Fruit fly (Drosophila melanogaster) whole organism, embryonic: ENCODE data around the gene ssp3.

Experiments
- Adf1 ChIP-seq: fragments of 200-800 bp; sonication (Bioruptor generic); IDR thresholded peaks from 2 replicates; pipeline ENCODE4 v1.3.6; 2022; ENCODE audit warnings: missing biosample characterization, missing genetic modification characterization
- Atf6 ChIP-seq: fragments of 200-800 bp; sonication (Bioruptor generic); IDR thresholded peaks from 2 replicates; pipeline ENCODE4 v1.3.6; 2022; ENCODE audit warnings: missing biosample characterization, missing genetic modification characterization
- CG10431 ChIP-seq: fragments of 200-800 bp; sonication (Bioruptor generic); optimal IDR thresholded peaks from 3 replicates; lab custom pipeline; 2018; ENCODE audit warnings: missing biosample characterization, mild to moderate bottlenecking, missing genetic modification characterization
- CG11504 ChIP-seq: fragments of 200-800 bp; sonication (Bioruptor generic); optimal IDR thresholded peaks from 3 replicates; lab custom pipeline; 2019; ENCODE audit warnings: missing biosample characterization, mild to moderate bottlenecking, missing genetic modification characterization, moderate library complexity
- CG12155 ChIP-seq: fragments of 200-800 bp; sonication (Bioruptor generic); optimal IDR thresholded peaks from 3 replicates; lab custom pipeline; 2016; ENCODE audit warnings: missing biosample characterization, missing genetic modification characterization
- CG13894 ChIP-seq: fragments of 200-800 bp; sonication (Bioruptor generic); optimal IDR thresholded peaks from 3 replicates; lab custom pipeline; 2018; ENCODE audit warnings: missing biosample characterization, mild to moderate bottlenecking, missing genetic modification characterization, moderate library complexity
- CG1529 ChIP-seq: fragments of 200-800 bp; sonication (Bioruptor generic); optimal IDR thresholded peaks from 3 replicates; lab custom pipeline; 2018; ENCODE audit warnings: missing biosample characterization, missing genetic modification characterization
- CG1647 ChIP-seq: fragments of 200-800 bp; sonication (Bioruptor generic); optimal IDR thresholded peaks from 3 replicates; lab custom pipeline; 2016; ENCODE audit warnings: missing biosample characterization, missing genetic modification characterization
- CG17385 ChIP-seq: fragments of 200-800 bp; sonication (Bioruptor generic); optimal IDR thresholded peaks from 3 replicates; lab custom pipeline; 2018; ENCODE audit warnings: missing biosample characterization, mild to moderate bottlenecking, missing genetic modification characterization
- CG18262 ChIP-seq: fragments of 200-800 bp; optimal IDR thresholded peaks from 3 replicates; lab custom pipeline; 2019; ENCODE audit warnings: missing biosample characterization, mild to moderate bottlenecking, missing genetic modification characterization, moderate library complexity
- CG33213 ChIP-seq: fragments of 200-800 bp; sonication (Bioruptor generic); optimal IDR thresholded peaks from 3 replicates; lab custom pipeline; 2016; ENCODE audit warnings: missing biosample characterization, missing genetic modification characterization
- CG43689 ChIP-seq: fragments of 200-800 bp; sonication (Bioruptor generic); IDR thresholded peaks from 2 replicates; pipeline ENCODE4 v1.3.6; 2022; ENCODE audit warnings: missing biosample characterization, missing genetic modification characterization
- CG6765 ChIP-seq: fragments of 200-800 bp; sonication (Bioruptor generic); optimal IDR thresholded peaks from 3 replicates; lab custom pipeline; 2017; ENCODE audit warnings: missing biosample characterization, mild to moderate bottlenecking, missing genetic modification characterization
- CG8290 ChIP-seq, 3 experiments: fragments of 200-800 bp; sonication (Bioruptor generic); optimal IDR thresholded peaks; 2 replicates each; lab custom pipeline; 2016 to 2019; ENCODE audit warnings: missing biosample characterization in 3 of 3, missing genetic modification characterization in 3 of 3, mild to moderate bottlenecking in 2 of 3, moderate library complexity in 1 of 3
- CG8388 ChIP-seq: fragments of 200-800 bp; sonication (Bioruptor generic); optimal IDR thresholded peaks from 2 replicates; lab custom pipeline; 2019; ENCODE audit warnings: missing biosample characterization, mild to moderate bottlenecking, missing genetic modification characterization, moderate library complexity
- Dbx ChIP-seq: fragments of 200-800 bp; sonication (Bioruptor generic); IDR thresholded peaks from 3 replicates; pipeline ENCODE4 v1.3.6; 2022; ENCODE audit warnings: missing biosample characterization, missing genetic modification characterization
- Deaf1 ChIP-seq: fragments of 200-800 bp; optimal IDR thresholded peaks from 3 replicates; lab custom pipeline; 2019; ENCODE audit warnings: missing biosample characterization, mild to moderate bottlenecking, missing genetic modification characterization, moderate library complexity
- Drgx ChIP-seq: fragments of 200-800 bp; sonication (Bioruptor generic); IDR thresholded peaks from 2 replicates; pipeline ENCODE4 v1.3.6; 2022; ENCODE audit warnings: missing biosample characterization, missing genetic modification characterization
- Rfx ChIP-seq: fragments of 200-800 bp; sonication (Bioruptor generic); IDR thresholded peaks from 2 replicates; pipeline ENCODE4 v1.3.6; 2022; ENCODE audit warnings: missing biosample characterization, missing genetic modification characterization
- amos ChIP-seq: fragments of 200-800 bp; sonication (Bioruptor generic); IDR thresholded peaks from 2 replicates; pipeline ENCODE4 v1.3.6; 2022; ENCODE audit warnings: missing biosample characterization, missing genetic modification characterization; ENCODE audit not compliant: partially characterized antibody
- bowl ChIP-seq: fragments of 200-800 bp; sonication (Bioruptor generic); IDR thresholded peaks from 2 replicates; pipeline ENCODE4 v1.3.6; 2022; ENCODE audit warnings: missing biosample characterization, missing genetic modification characterization
- btn ChIP-seq: fragments of 200-800 bp; sonication (Bioruptor generic); optimal IDR thresholded peaks from 2 replicates; lab custom pipeline; 2016; ENCODE audit warnings: missing biosample characterization, missing genetic modification characterization
- cad ChIP-seq: fragments of >200 bp; optimal IDR thresholded peaks from 2 replicates; lab custom pipeline; 2017; ENCODE audit warnings: missing biosample characterization, missing genetic modification characterization
- cas ChIP-seq: fragments of 200-800 bp; sonication (Bioruptor generic); IDR thresholded peaks from 2 replicates; pipeline ENCODE4 v1.3.6; 2022; ENCODE audit warnings: missing biosample characterization, missing genetic modification characterization
- caup ChIP-seq: fragments of 200-800 bp; sonication (Bioruptor generic); optimal IDR thresholded peaks from 3 replicates; lab custom pipeline; 2017; ENCODE audit warnings: missing biosample characterization, mild to moderate bottlenecking, missing genetic modification characterization, moderate library complexity; ENCODE audit not compliant: severe bottlenecking
- chm ChIP-seq: fragments of 200-800 bp; sonication (Bioruptor generic); IDR thresholded peaks from 2 replicates; pipeline ENCODE4 v1.3.6; 2022; ENCODE audit warnings: missing biosample characterization, missing genetic modification characterization
- ci ChIP-seq: fragments of 200-800 bp; sonication (Bioruptor generic); IDR thresholded peaks from 3 replicates; pipeline ENCODE4 v1.3.6; 2022; ENCODE audit warnings: missing biosample characterization, missing genetic modification characterization
- corto ChIP-seq: fragments of 200-800 bp; sonication (Bioruptor generic); optimal IDR thresholded peaks from 2 replicates; lab custom pipeline; 2016; ENCODE audit warnings: missing biosample characterization, mild to moderate bottlenecking, missing genetic modification characterization, moderate library complexity
- cwo ChIP-seq: fragments of 200-800 bp; sonication (Bioruptor generic); optimal IDR thresholded peaks from 3 replicates; lab custom pipeline; 2017; ENCODE audit warnings: missing biosample characterization, missing genetic modification characterization, mild to moderate bottlenecking, moderate library complexity, missing genetic modification reagents
- dysf ChIP-seq: fragments of 200-800 bp; sonication (Bioruptor generic); IDR thresholded peaks from 3 replicates; pipeline ENCODE4 v1.3.6; 2022; ENCODE audit warnings: missing biosample characterization, missing genetic modification characterization
- fd96Cb ChIP-seq: fragments of 200-800 bp; sonication (Bioruptor generic); optimal IDR thresholded peaks from 2 replicates; lab custom pipeline; 2018; ENCODE audit warnings: missing biosample characterization, mild to moderate bottlenecking, missing genetic modification characterization, moderate library complexity
- ftz-f1 ChIP-seq: fragments of 200-800 bp; sonication (Bioruptor generic); optimal IDR thresholded peaks from 2 replicates; lab custom pipeline; 2016; ENCODE audit warnings: missing biosample characterization, missing genetic modification characterization
- gcm ChIP-seq: fragments of 200-800 bp; sonication (Bioruptor generic); optimal IDR thresholded peaks from 2 replicates; lab custom pipeline; 2019; ENCODE audit warnings: missing biosample characterization, mild to moderate bottlenecking, missing genetic modification characterization, moderate library complexity
- grau ChIP-seq: fragments of 200-800 bp; optimal IDR thresholded peaks from 3 replicates; lab custom pipeline; 2019; ENCODE audit warnings: missing biosample characterization, mild to moderate bottlenecking, missing genetic modification characterization, moderate library complexity
- grn ChIP-seq: fragments of 200-800 bp; sonication (Bioruptor generic); optimal IDR thresholded peaks from 3 replicates; lab custom pipeline; 2017; ENCODE audit warnings: missing biosample characterization, missing genetic modification characterization
- gro ChIP-seq: fragments of 200-800 bp; sonication (Bioruptor generic); optimal IDR thresholded peaks from 2 replicates; lab custom pipeline; 2016; ENCODE audit warnings: missing biosample characterization, missing genetic modification characterization
- hbn ChIP-seq: fragments of 200-800 bp; sonication (Bioruptor generic); IDR thresholded peaks from 2 replicates; pipeline ENCODE4 v1.3.6; 2022; ENCODE audit warnings: missing biosample characterization, missing genetic modification characterization; ENCODE audit not compliant: partially characterized antibody
- hkb ChIP-seq, 2 experiments: fragments of 200-800 bp in 1 of 2; fragments of >200 bp in 1 of 2; sonication (Bioruptor generic) in 1 of 2; IDR thresholded peaks in 1 of 2; optimal IDR thresholded peaks in 1 of 2; 2 replicates each; pipeline versions ENCODE4 v1.3.6 to Lab custom; 2017 to 2022; ENCODE audit warnings: missing biosample characterization in 1 of 2, missing genetic modification characterization in 1 of 2
- kay ChIP-seq: fragments of 200-800 bp; sonication (Bioruptor generic); optimal IDR thresholded peaks from 2 replicates; lab custom pipeline; 2016; ENCODE audit warnings: missing biosample characterization, missing genetic modification characterization
- lab ChIP-seq: fragments of 200-800 bp; sonication (Bioruptor generic); optimal IDR thresholded peaks from 3 replicates; lab custom pipeline; 2017; ENCODE audit warnings: missing biosample characterization, missing genetic modification characterization, mild to moderate bottlenecking, moderate library complexity, missing genetic modification reagents
- lov ChIP-seq, 2 experiments: fragments of 200-800 bp in 1 of 2; fragments of >200 bp in 1 of 2; sonication (Bioruptor generic) in 1 of 2; IDR thresholded peaks in 1 of 2; optimal IDR thresholded peaks in 1 of 2; 2 replicates in 1 of 2; 3 replicates in 1 of 2; pipeline versions ENCODE4 v1.3.6 to Lab custom; 2017 to 2022; ENCODE audit warnings: missing biosample characterization in 1 of 2, missing genetic modification characterization in 1 of 2
- mirr ChIP-seq: fragments of 200-800 bp; sonication (Bioruptor generic); optimal IDR thresholded peaks from 3 replicates; lab custom pipeline; 2018; ENCODE audit warnings: missing biosample characterization, mild to moderate bottlenecking, missing genetic modification characterization
- sd ChIP-seq: fragments of 200-800 bp; sonication (Bioruptor generic); optimal IDR thresholded peaks from 3 replicates; lab custom pipeline; 2018; ENCODE audit warnings: missing biosample characterization, mild to moderate bottlenecking, missing genetic modification characterization, moderate library complexity
- sug ChIP-seq: fragments of 200-800 bp; optimal IDR thresholded peaks from 2 replicates; lab custom pipeline; 2019; ENCODE audit warnings: missing biosample characterization, mild to moderate bottlenecking, missing genetic modification characterization, moderate library complexity
- tup ChIP-seq: fragments of 200-800 bp; sonication (Bioruptor generic); optimal IDR thresholded peaks from 2 replicates; lab custom pipeline; 2016; ENCODE audit warnings: missing biosample characterization, mild to moderate bottlenecking, missing genetic modification characterization, moderate library complexity
- twi ChIP-seq: fragments of 200-800 bp; optimal IDR thresholded peaks from 2 replicates; lab custom pipeline; 2019; ENCODE audit warnings: missing biosample characterization, mild to moderate bottlenecking, missing genetic modification characterization, moderate library complexity
- tx ChIP-seq: fragments of 200-800 bp; sonication (Bioruptor generic); optimal IDR thresholded peaks from 2 replicates; lab custom pipeline; 2016; ENCODE audit warnings: missing biosample characterization, missing genetic modification characterization

Gene ssp3

DNA sequence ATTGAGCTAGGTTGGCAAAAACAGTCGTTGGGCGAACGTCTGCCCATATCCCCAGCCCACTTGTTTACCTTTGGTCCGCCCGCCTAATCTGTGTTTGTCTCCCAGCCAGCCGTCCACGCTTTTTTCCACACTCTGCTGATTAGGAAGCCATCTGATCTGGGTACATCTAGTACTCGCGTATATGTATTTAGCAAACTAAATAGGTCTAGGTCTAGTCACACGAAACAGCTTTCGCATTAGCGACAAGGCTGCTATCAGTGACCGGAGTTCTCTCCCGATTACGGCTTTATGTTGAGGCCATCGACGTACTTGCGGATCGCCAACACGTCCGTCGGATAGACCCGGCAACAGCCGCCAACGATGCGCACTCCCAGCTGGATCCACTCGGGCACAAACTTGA, 11.9 kb upstream of the ssp3 start (continued):
- TF ChIP-seq cwo (GFP tag; lab: Kevin White, UChicago), result peak; percentile 19
- TF ChIP-seq CG18262 (tag; lab: Kevin White, UChicago), result no peak
- TF ChIP-seq hbn (GFP tag; lab: Robert Waterston, UW), result no peak
- TF ChIP-seq CG33213, result no peak
- no peak for TF ChIP-seq fd96Cb (tag; lab: Kevin White, UChicago)

DNA sequence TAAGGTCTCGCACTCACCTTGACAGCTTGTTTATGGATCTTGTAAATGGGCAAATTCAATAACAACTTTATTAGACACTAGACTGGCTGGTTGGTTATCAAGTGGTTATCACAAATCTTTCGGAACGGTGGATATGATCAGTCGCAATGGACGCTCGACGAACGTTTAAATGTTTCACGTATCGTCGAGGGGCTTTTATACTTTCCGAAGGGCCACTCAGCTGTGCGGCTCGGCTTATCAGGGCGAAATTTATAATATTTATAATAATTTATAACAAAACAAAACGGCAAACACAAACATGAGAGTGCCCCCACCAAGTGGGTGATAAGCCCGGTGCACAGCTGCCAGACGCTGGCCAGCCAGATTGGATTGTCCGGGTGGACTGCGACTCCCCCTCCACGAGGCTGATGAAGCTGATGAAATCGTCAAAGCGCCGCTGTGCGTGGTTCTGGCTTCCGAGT, 10.5 kb upstream of the ssp3 start, which contains the start of gene CG10621:
TSS of gene CG10621 (minus strand) at position 177 of the 461 bp plus-strand sequence.
- TF ChIP-seq CG12155 (no peak), grn (GFP tag; lab: Kevin White, UChicago) (peak; percentile 92), CG13894 (tag; lab: Kevin White, UChicago) (peak; percentile 24), twi (tag; lab: Kevin White, UChicago) (no peak), btn (GFP tag; lab: Kevin White, UChicago) (no peak), kay (GFP tag; lab: Kevin White, UChicago) (no peak), Atf6 (peak; percentile 44; the same call in 1 of the 2 replicates), CG8290 (GFP tag; optimal IDR thresholded peaks at IDR 0.05; lab: Kevin White, UChicago) (no peak), CG8290 (tag; optimal IDR thresholded peaks at IDR 0.05; lab: Kevin White, UChicago) (peak in 1 of 2 experiments; percentile 65), Dbx (GFP tag; lab: Robert Waterston, UW) (peak; percentile 34; the same call in 1 of the 3 replicates), CG17385 (GFP tag; lab: Kevin White, UChicago) (no peak), amos (GFP tag; lab: Robert Waterston, UW) (peak; percentile 21; the same call in 1 of the 2 replicates), Deaf1 (peak; percentile 23), ci (GFP tag; lab: Robert Waterston, UW) (0 out of 3 replicates have a peak, but pooled peaks have one; percentile 39), chm (GFP tag; lab: Robert Waterston, UW) (0 out of 2 replicates have a peak, but pooled peaks have one; percentile 19), CG1529 (GFP tag; lab: Kevin White, UChicago) (no peak), grau (tag; lab: Kevin White, UChicago) (no peak), CG43689 (no peak), mirr (GFP tag; lab: Kevin White, UChicago) (peak; percentile 95), lov (optimal IDR thresholded peaks at IDR 0.05; lab: Kevin White, UChicago) (no peak), lov (GFP tag; IDR thresholded peaks at IDR 0.05; lab: Robert Waterston, UW) (no peak), ftz-f1 (GFP tag; lab: Kevin White, UChicago) (peak; percentile 74), cas (GFP tag; lab: Robert Waterston, UW) (no peak), CG6765 (GFP tag; lab: Kevin White, UChicago) (no peak), cad (GFP tag; lab: Kevin White, UChicago) (no peak), lab (GFP tag; lab: Kevin White, UChicago) (peak; percentile 35), hkb (optimal IDR thresholded peaks at IDR 0.05; lab: Kevin White, UChicago) (no peak), hkb (GFP tag; IDR thresholded peaks at IDR 0.05; lab: Robert Waterston, UW) (no peak), tx (GFP tag; lab: Kevin White, UChicago) (no peak), gro (GFP tag; lab: Kevin White, UChicago) (peak; percentile 37), gcm (GFP tag; lab: Kevin White, UChicago) (no peak), CG8388 (no peak), tup (GFP tag; lab: Kevin White, UChicago) (no peak), sug (peak; percentile 97), Drgx (GFP tag; lab: Robert Waterston, UW) (0 out of 2 replicates have a peak, but pooled peaks have one; percentile 16), CG11504 (tag; lab: Kevin White, UChicago) (no peak), sd (tag; lab: Kevin White, UChicago) (peak; percentile 60), Adf1 (GFP tag; lab: Robert Waterston, UW) (peak; percentile 19; the same call in 1 of the 2 replicates), dysf (GFP tag; lab: Robert Waterston, UW) (no peak), Rfx (GFP tag; lab: Robert Waterston, UW) (no peak), bowl (GFP tag; lab: Robert Waterston, UW) (0 out of 2 replicates have a peak, but pooled peaks have one; percentile 14), corto (GFP tag; lab: Kevin White, UChicago) (peak; percentile 49), CG1647 (GFP tag; lab: Kevin White, UChicago) (no peak), caup (GFP tag; lab: Kevin White, UChicago) (peak; percentile 33), CG10431 (GFP tag; lab: Kevin White, UChicago) (no peak)
